Worm (Caenorhabditis elegans) whole organism, L1 larva: ENCODE data around the gene F10G7.12.

ENCODE experiments used
- C16A3.4 ChIP-seq: fragments of 150-350 bp; optimal IDR thresholded peaks from 2 replicates; lab custom pipeline; 2014; ENCODE audit warnings: missing biosample characterization, missing genetic modification characterization
- C34B4.2 ChIP-seq: sonication (generic microtip); optimal IDR thresholded peaks from 2 replicates; lab custom pipeline; 2017; ENCODE audit warnings: mild to moderate bottlenecking, missing genetic modification characterization, missing compliant biosample characterization
- Y116A8C.19 ChIP-seq: sonication (generic microtip); optimal IDR thresholded peaks from 2 replicates; lab custom pipeline; 2016; ENCODE audit warnings: missing compliant biosample characterization, missing genetic modification characterization, borderline replicate concordance
- aha-1 ChIP-seq: fragments of 150-350 bp; optimal IDR thresholded peaks from 2 replicates; lab custom pipeline; 2014; ENCODE audit warnings: missing biosample characterization, missing genetic modification characterization
- ama-1 ChIP-seq: fragments of 150-350 bp; optimal IDR thresholded peaks from 2 replicates; lab custom pipeline; 2014
- ceh-63 ChIP-seq: fragments of 200-800 bp; sonication (Bioruptor generic); optimal IDR thresholded peaks from 2 replicates; lab custom pipeline; 2018; ENCODE audit warnings: mild to moderate bottlenecking, missing genetic modification characterization, missing compliant biosample characterization
- ceh-8 ChIP-seq: fragments of 200-800 bp; sonication (Bioruptor generic); optimal IDR thresholded peaks from 2 replicates; lab custom pipeline; 2018; ENCODE audit warnings: mild to moderate bottlenecking, missing genetic modification characterization, moderate library complexity, missing compliant biosample characterization
- ces-1 ChIP-seq: fragments of 150-350 bp; optimal IDR thresholded peaks from 2 replicates; lab custom pipeline; 2014; ENCODE audit warnings: missing biosample characterization, missing genetic modification reagents, missing genetic modification characterization
- dsc-1 ChIP-seq: sonication (generic microtip); optimal IDR thresholded peaks from 2 replicates; lab custom pipeline; 2016; ENCODE audit warnings: mild to moderate bottlenecking, missing genetic modification characterization, missing compliant biosample characterization
- efl-1 ChIP-seq, 4 experiments: fragments of 150-350 bp; optimal IDR thresholded peaks in 3 of 4; peaks in 1 of 4; 1 replicate in 1 of 4; 2 replicates in 3 of 4; lab custom pipeline; 2014; ENCODE audit warnings: missing biosample characterization in 2 of 4, missing genetic modification characterization in 2 of 4, missing genetic modification reagents in 2 of 4
- elt-2 ChIP-seq: sonication (generic microtip); optimal IDR thresholded peaks from 2 replicates; lab custom pipeline; 2016; ENCODE audit warnings: missing genetic modification characterization, mild to moderate bottlenecking, inconsistent platforms, missing compliant biosample characterization, missing genetic modification reagents
- fkh-10 ChIP-seq: sonication (generic microtip); optimal IDR thresholded peaks from 2 replicates; lab custom pipeline; 2017; ENCODE audit warnings: missing biosample characterization, missing genetic modification reagents, missing genetic modification characterization
- fkh-4 ChIP-seq: sonication (generic microtip); optimal IDR thresholded peaks from 2 replicates; lab custom pipeline; 2016; ENCODE audit warnings: missing compliant biosample characterization, missing genetic modification characterization, borderline replicate concordance
- fos-1 ChIP-seq: fragments of 150-350 bp; optimal IDR thresholded peaks from 2 replicates; lab custom pipeline; 2014; ENCODE audit warnings: missing biosample characterization, missing genetic modification characterization
- grh-1 ChIP-seq: fragments of 200-800 bp; sonication (Bioruptor generic); IDR thresholded peaks from 2 replicates; pipeline ENCODE4 v1.3.6; 2022; ENCODE audit warnings: missing genetic modification reagents, missing genetic modification characterization, missing compliant biosample characterization
- hpl-2 ChIP-seq: fragments of 150-350 bp; optimal IDR thresholded peaks from 2 replicates; lab custom pipeline; 2014; ENCODE audit warnings: missing biosample characterization, missing genetic modification reagents, missing genetic modification characterization
- irx-1 ChIP-seq: sonication (generic microtip); optimal IDR thresholded peaks from 2 replicates; lab custom pipeline; 2016; ENCODE audit warnings: missing genetic modification characterization, missing compliant biosample characterization
- lin-13 ChIP-seq: fragments of 150-350 bp; optimal IDR thresholded peaks from 2 replicates; lab custom pipeline; 2014; ENCODE audit warnings: missing biosample characterization, missing genetic modification reagents, missing genetic modification characterization
- lin-35 ChIP-seq, 2 experiments: fragments of 150-350 bp; optimal IDR thresholded peaks; 2 replicates each; lab custom pipeline; 2014; ENCODE audit warnings: missing biosample characterization in 2 of 2, missing genetic modification characterization in 2 of 2, missing genetic modification reagents in 2 of 2
- lin-39 ChIP-seq: fragments of 150-350 bp; optimal IDR thresholded peaks from 2 replicates; lab custom pipeline; 2014; ENCODE audit warnings: missing biosample characterization, missing genetic modification reagents, missing genetic modification characterization
- lsy-2 ChIP-seq, 2 experiments: fragments of 150-350 bp; optimal IDR thresholded peaks; 2 replicates each; lab custom pipeline; 2014; ENCODE audit warnings: missing biosample characterization in 2 of 2, missing genetic modification characterization in 2 of 2
- nhr-11 ChIP-seq: fragments of 150-350 bp; optimal IDR thresholded peaks from 2 replicates; lab custom pipeline; 2014; ENCODE audit warnings: missing biosample characterization, missing genetic modification characterization
- nhr-12 ChIP-seq: sonication (generic microtip); optimal IDR thresholded peaks from 2 replicates; lab custom pipeline; 2017; ENCODE audit warnings: missing biosample characterization, missing genetic modification characterization
- nhr-20 ChIP-seq: sonication (generic microtip); optimal IDR thresholded peaks from 2 replicates; lab custom pipeline; 2016; ENCODE audit warnings: mild to moderate bottlenecking, missing genetic modification characterization, missing compliant biosample characterization
- nhr-237 ChIP-seq: fragments of 150-350 bp; optimal IDR thresholded peaks from 2 replicates; lab custom pipeline; 2014; ENCODE audit warnings: missing biosample characterization, missing genetic modification characterization
- nhr-47 ChIP-seq: sonication (generic microtip); optimal IDR thresholded peaks from 2 replicates; lab custom pipeline; 2016; ENCODE audit warnings: mild to moderate bottlenecking, missing genetic modification characterization, moderate library complexity, missing compliant biosample characterization
- nhr-85 ChIP-seq: sonication (generic microtip); peaks from one replicate; lab custom pipeline; 2016; ENCODE audit warnings: missing genetic modification characterization, inconsistent platforms, missing compliant biosample characterization
- nhr-90 ChIP-seq: sonication (generic microtip); optimal IDR thresholded peaks from 2 replicates; lab custom pipeline; 2016; ENCODE audit warnings: mild to moderate bottlenecking, missing genetic modification characterization, missing compliant biosample characterization; ENCODE audit not compliant: poor library complexity
- pqm-1 ChIP-seq: sonication (generic microtip); optimal IDR thresholded peaks from 3 replicates; lab custom pipeline; 2017; ENCODE audit warnings: missing biosample characterization, missing genetic modification characterization
- rnt-1 ChIP-seq: sonication (generic microtip); optimal IDR thresholded peaks from 2 replicates; lab custom pipeline; 2016; ENCODE audit warnings: mild to moderate bottlenecking, missing genetic modification characterization, moderate library complexity, missing compliant biosample characterization
- snpc-4 ChIP-seq: fragments of 150-350 bp; optimal IDR thresholded peaks from 2 replicates; lab custom pipeline; 2014; ENCODE audit warnings: missing biosample characterization, missing genetic modification characterization
- sox-4 ChIP-seq: sonication (generic microtip); optimal IDR thresholded peaks from 2 replicates; lab custom pipeline; 2016; ENCODE audit warnings: missing genetic modification characterization, missing compliant biosample characterization
- sptf-1 ChIP-seq: fragments of 150-350 bp; optimal IDR thresholded peaks from 2 replicates; lab custom pipeline; 2014; ENCODE audit warnings: missing biosample characterization, missing genetic modification characterization
- sup-37 ChIP-seq: fragments of 200-800 bp; sonication (Bioruptor generic); optimal IDR thresholded peaks from 2 replicates; lab custom pipeline; 2018; ENCODE audit warnings: mild to moderate bottlenecking, missing genetic modification characterization, missing compliant biosample characterization
- unc-130 ChIP-seq: fragments of 150-350 bp; optimal IDR thresholded peaks from 2 replicates; lab custom pipeline; 2017; ENCODE audit warnings: missing biosample characterization, missing genetic modification characterization, inconsistent platforms
- unc-30 ChIP-seq: sonication (generic microtip); optimal IDR thresholded peaks from 2 replicates; lab custom pipeline; 2017; ENCODE audit warnings: missing biosample characterization, missing genetic modification characterization
- unc-62 ChIP-seq: fragments of 150-350 bp; optimal IDR thresholded peaks from 2 replicates; lab custom pipeline; 2014; ENCODE audit warnings: missing biosample characterization, missing genetic modification reagents, missing genetic modification characterization
- xbp-1 ChIP-seq: sonication (generic microtip); optimal IDR thresholded peaks from 2 replicates; lab custom pipeline; 2016; ENCODE audit warnings: missing genetic modification characterization, missing compliant biosample characterization
- zag-1 ChIP-seq: fragments of 150-350 bp; optimal IDR thresholded peaks from 2 replicates; lab custom pipeline; 2014; ENCODE audit warnings: missing biosample characterization, missing genetic modification characterization

F10G7.12 gene

ce11 chrII:4710120-4710519 lies 20.5 kb downstream of the F10G7.12 start, which contains the start of gene tag-151:
Gene tag-151, plus strand, starts transcription at chrII:4710277.
- no peak for TF ChIP-seq fkh-4
- TF ChIP-seq nhr-90 (tag; lab: Kevin White, UChicago), result peak; percentile 11
- TF ChIP-seq nhr-237 (tag; lab: Kevin White, UChicago), result no peak
- no peak for TF ChIP-seq unc-30 (tag; lab: Kevin White, UChicago)
- TF ChIP-seq zag-1 (tag; lab: Kevin White, UChicago), result no peak
- TF ChIP-seq fkh-10, result no peak
- TF ChIP-seq sup-37 (GFP tag; lab: Kevin White, UChicago), result no peak
- no peak for TF ChIP-seq nhr-85
- TF ChIP-seq dsc-1 (tag; lab: Kevin White, UChicago), result no peak
- TF ChIP-seq lin-13 (GFP tag; lab: Kevin White, UChicago), result no peak
- no peak for TF ChIP-seq efl-1 (optimal IDR thresholded peaks at IDR 0.05; lab: Kevin White, UChicago)
- TF ChIP-seq efl-1 (GFP tag; optimal IDR thresholded peaks at IDR 0.05 in 1 of 2; lab: Kevin White, UChicago), result peak in 1 of 2 experiments; percentile 52
- no peak for TF ChIP-seq nhr-47
- TF ChIP-seq sox-4 (tag; lab: Kevin White, UChicago), result no peak
- no peak for TF ChIP-seq hpl-2 (GFP tag; lab: Kevin White, UChicago)
- no peak for TF ChIP-seq xbp-1 (tag; lab: Kevin White, UChicago)
- TF ChIP-seq grh-1, result no peak
- no peak for TF ChIP-seq pqm-1 (tag; lab: Kevin White, UChicago)
- TF ChIP-seq irx-1 (tag; lab: Kevin White, UChicago), result no peak
- TF ChIP-seq C34B4.2, result no peak
- TF ChIP-seq lsy-2 (tag; optimal IDR thresholded peaks at IDR 0.05; lab: Kevin White, UChicago), result peak in 1 of 2 experiments; percentile 1
- TF ChIP-seq Y116A8C.19 (tag; lab: Kevin White, UChicago), result no peak
- TF ChIP-seq rnt-1 (tag; lab: Kevin White, UChicago), result no peak
- TF ChIP-seq ceh-63 (GFP tag; lab: Kevin White, UChicago), result no peak
- no peak for TF ChIP-seq nhr-20 (tag; lab: Kevin White, UChicago)
- TF ChIP-seq, all 84 proteins: peak for 3

DNA sequence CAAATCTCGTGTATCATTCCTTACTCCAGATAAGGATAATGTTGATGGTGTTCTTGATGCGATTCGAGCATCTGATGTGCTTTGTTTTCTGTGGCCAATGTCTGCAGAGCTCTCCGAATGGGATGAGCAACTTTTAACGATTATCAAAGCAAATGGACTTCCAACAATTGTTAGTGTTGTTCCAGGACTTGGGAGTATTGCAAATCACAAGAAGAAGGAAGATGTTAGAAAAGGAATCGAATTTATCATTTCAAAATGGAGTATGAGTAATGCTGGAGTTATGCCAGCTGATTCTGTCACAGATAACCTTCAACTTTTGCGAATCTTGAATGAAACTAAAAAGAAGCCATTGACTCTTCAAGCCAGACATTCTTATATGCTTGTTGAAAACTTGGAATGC lies 21.2 kb downstream of the F10G7.12 start:
- TF ChIP-seq nhr-90 (tag; lab: Kevin White, UChicago) (no peak), Y116A8C.19 (tag; lab: Kevin White, UChicago) (no peak), nhr-12 (tag; lab: Kevin White, UChicago) (no peak), aha-1 (no peak), pqm-1 (tag; lab: Kevin White, UChicago) (no peak), ama-1 (lab: Kevin White, UChicago) (no peak), unc-130 (tag; lab: Kevin White, UChicago) (no peak), nhr-85 (no peak), unc-62 (GFP tag; lab: Kevin White, UChicago) (no peak), lin-39 (no peak), snpc-4 (tag; lab: Kevin White, UChicago) (no peak), sptf-1 (tag; lab: Kevin White, UChicago) (no peak), ces-1 (no peak), fos-1 (no peak), nhr-11 (no peak), lin-35 (GFP tag; optimal IDR thresholded peaks at IDR 0.05; lab: Kevin White, UChicago) (no peak), ceh-8 (GFP tag; lab: Kevin White, UChicago) (no peak), C16A3.4 (tag; lab: Kevin White, UChicago) (no peak)

DNA sequence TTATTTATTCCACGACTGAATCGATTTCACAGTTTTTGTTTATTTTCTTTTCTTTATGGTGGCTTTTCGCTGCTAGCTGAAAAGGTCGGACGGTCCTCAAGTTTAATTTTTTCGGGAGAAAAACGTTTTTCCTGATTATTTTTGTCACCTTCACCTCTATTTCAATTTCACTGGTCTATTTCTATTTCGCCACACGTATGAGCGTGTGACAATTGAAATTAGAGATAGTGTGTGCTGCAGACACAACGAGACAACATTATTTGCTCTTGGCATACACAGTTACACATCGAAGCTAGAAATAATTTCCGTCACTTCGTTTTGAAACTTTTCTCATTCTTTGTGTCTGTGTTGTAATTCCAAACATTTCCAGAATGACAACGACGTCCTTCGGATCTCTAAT lies 26.1 kb downstream of the F10G7.12 start, which contains the start of gene F41C3.8:
TSS of gene F41C3.8 (plus strand) at position 371 of the 400 bp plus-strand sequence.
- TF ChIP-seq nhr-12 (tag; lab: Kevin White, UChicago) (no peak), dsc-1 (tag; lab: Kevin White, UChicago) (no peak), elt-2 (tag; lab: Kevin White, UChicago) (peak; percentile 33), lin-35 (GFP tag; optimal IDR thresholded peaks at IDR 0.05; lab: Kevin White, UChicago) (peak in 1 of 2 experiments; percentile 21)
- TF ChIP-seq, all 84 proteins: peak for 2
